Worm (Caenorhabditis elegans): ENCODE data around the gene sre-21.

sre-21 gene

DNA sequence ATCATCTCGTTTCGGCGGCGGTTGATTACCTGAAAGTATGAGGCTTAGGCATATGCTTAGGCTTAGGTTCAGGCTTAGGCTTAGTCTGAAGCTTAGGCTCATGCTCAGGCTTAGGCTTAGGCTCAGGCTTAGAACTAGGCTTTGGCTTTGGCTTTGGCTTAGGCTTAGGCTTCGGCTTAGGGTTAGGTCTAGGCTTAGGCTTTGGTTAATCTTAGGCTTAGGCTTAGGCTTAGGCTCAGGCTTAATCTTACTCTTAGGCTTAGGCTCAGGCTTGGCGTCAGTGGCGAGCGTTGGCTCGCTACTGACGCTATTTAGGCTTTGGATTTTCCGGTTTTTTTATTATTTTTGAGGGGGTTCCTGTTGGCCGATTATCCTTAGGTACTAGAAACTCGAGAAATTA lies 29.2 kb downstream of the sre-21 start:
- TF ChIP-seq blmp-1 (tag; optimal IDR thresholded peaks at IDR 0.05; ENCODE audit: insufficient read depth), result no peak
- no peak for TF ChIP-seq aly-2 (tag; optimal IDR thresholded peaks at IDR 0.05)
- no peak for TF ChIP-seq lin-11 (tag; optimal IDR thresholded peaks at IDR 0.05)
- no peak for TF ChIP-seq crh-2 (tag; optimal IDR thresholded peaks at IDR 0.05)
- no peak for TF ChIP-seq ztf-11 (tag; optimal IDR thresholded peaks at IDR 0.05)
- TF ChIP-seq ceh-16 (tag; optimal IDR thresholded peaks at IDR 0.05), result no peak
- TF ChIP-seq snpc-4 (tag; optimal IDR thresholded peaks at IDR 0.05), result no peak
- no peak for TF ChIP-seq zag-1 (tag; optimal IDR thresholded peaks at IDR 0.05)
- TF ChIP-seq fos-1 (tag; optimal IDR thresholded peaks at IDR 0.05), result no peak

DNA sequence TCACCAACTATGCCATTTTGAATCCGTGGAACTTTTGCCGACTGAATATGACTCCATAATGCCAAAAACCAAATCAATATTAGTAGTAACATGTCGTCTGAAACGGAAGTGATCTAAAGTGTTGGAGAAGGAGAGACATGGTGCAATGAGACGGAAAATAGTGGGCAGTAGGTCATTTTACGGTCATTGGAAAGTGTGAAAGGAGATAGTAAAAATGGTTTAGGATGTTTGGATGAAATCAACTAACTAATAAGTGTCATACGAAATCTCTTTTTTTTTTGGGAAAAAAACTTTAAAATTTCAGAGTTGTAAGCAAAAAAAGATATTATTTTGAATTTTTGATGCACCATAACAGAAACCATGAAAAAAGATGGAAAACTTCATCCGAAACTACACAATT lies 33.2 kb downstream of the sre-21 start, which contains the start of gene cutl-4:
Gene cutl-4 (minus strand): TSS at position 101 of the 400 bp plus-strand sequence.
- TF ChIP-seq snpc-4 (tag; optimal IDR thresholded peaks at IDR 0.05), result no peak
- TF ChIP-seq gmeb-1 (tag; optimal IDR thresholded peaks at IDR 0.05), result no peak
- no peak for TF ChIP-seq Y55F3AM.14 (GFP tag; optimal IDR thresholded peaks at IDR 0.05)
- no peak for TF ChIP-seq sem-4 (tag; optimal IDR thresholded peaks at IDR 0.05)
- TF ChIP-seq egl-27 (tag; optimal IDR thresholded peaks at IDR 0.05), result no peak
- no peak for TF ChIP-seq zag-1 (tag; optimal IDR thresholded peaks at IDR 0.05)
- TF ChIP-seq peb-1 (tag; optimal IDR thresholded peaks at IDR 0.05), result no peak
- no peak for TF ChIP-seq alr-1 (tag; optimal IDR thresholded peaks at IDR 0.05)
- no peak for TF ChIP-seq blmp-1 (tag; optimal IDR thresholded peaks at IDR 0.05; ENCODE audit: insufficient read depth)
- TF ChIP-seq sma-3 (GFP tag; optimal IDR thresholded peaks at IDR 0.05), result no peak
- no peak for TF ChIP-seq C34F6.9 (tag; optimal IDR thresholded peaks at IDR 0.05)
- no peak for TF ChIP-seq elt-1 (tag; optimal IDR thresholded peaks at IDR 0.05)
- TF ChIP-seq ztf-4 (tag; optimal IDR thresholded peaks at IDR 0.05), result no peak

- TF ChIP-seq snpc-4 (tag; optimal IDR thresholded peaks at IDR 0.05), result no peak
- TF ChIP-seq nhr-237 (tag; optimal IDR thresholded peaks at IDR 0.05), result no peak
- no peak for TF ChIP-seq skn-1 (tag; optimal IDR thresholded peaks at IDR 0.05)
- no peak for TF ChIP-seq unc-55 (GFP tag; optimal IDR thresholded peaks at IDR 0.05)
- TF ChIP-seq ztf-1 (GFP tag; conservative IDR thresholded peaks at IDR 0.05), result no peak
- TF ChIP-seq egl-27 (tag; optimal IDR thresholded peaks at IDR 0.05), result no peak
- TF ChIP-seq nhr-6 (tag; optimal IDR thresholded peaks at IDR 0.05), result no peak
- TF ChIP-seq aly-2 (tag; optimal IDR thresholded peaks at IDR 0.05), result no peak
- no peak for TF ChIP-seq sma-3 (GFP tag; optimal IDR thresholded peaks at IDR 0.05)
- TF ChIP-seq lin-11 (tag; optimal IDR thresholded peaks at IDR 0.05), result no peak
- no peak for TF ChIP-seq nhr-10 (tag; optimal IDR thresholded peaks at IDR 0.05)
- no peak for TF ChIP-seq elt-3 (tag; optimal IDR thresholded peaks at IDR 0.05)
- TF ChIP-seq zag-1 (tag; optimal IDR thresholded peaks at IDR 0.05), result no peak
- no peak for TF ChIP-seq F13H6.1 (tag; optimal IDR thresholded peaks at IDR 0.05)
- no peak for TF ChIP-seq elt-1 (tag; optimal IDR thresholded peaks at IDR 0.05)
- no peak for TF ChIP-seq ceh-82 (tag; optimal IDR thresholded peaks at IDR 0.05)
- no peak for TF ChIP-seq R02D3.7 (tag; optimal IDR thresholded peaks at IDR 0.05)
Observed at ce11 chrV:17732516-17732915, 40.5 kb downstream of the sre-21 start, which contains the start of gene twk-42. twk-42 (minus strand) TSS chrV:17732616.

- TF ChIP-seq nhr-129 (tag; optimal IDR thresholded peaks at IDR 0.05), result peak; percentile 8
- TF ChIP-seq mab-5 (tag; optimal IDR thresholded peaks at IDR 0.05), result peak; percentile 37
- TF ChIP-seq sma-9 (GFP tag; optimal IDR thresholded peaks at IDR 0.05), result peak; percentile 23
- no peak for TF ChIP-seq sma-9 (tag; optimal IDR thresholded peaks at IDR 0.05)
- no peak for TF ChIP-seq lin-11 (tag; optimal IDR thresholded peaks at IDR 0.05)
- TF ChIP-seq nhr-10 (tag; optimal IDR thresholded peaks at IDR 0.05), result no peak
Observed at ce11 chrV:17728757-17729156, 44.3 kb downstream of the sre-21 start.

- TF ChIP-seq F13H6.1 (tag; optimal IDR thresholded peaks at IDR 0.05), result no peak
Observed at ce11 chrV:17728336-17728735, 44.7 kb downstream of the sre-21 start.

- no peak for TF ChIP-seq nhr-23 (tag; optimal IDR thresholded peaks at IDR 0.05)
- TF ChIP-seq mab-5 (tag; optimal IDR thresholded peaks at IDR 0.05), result no peak
- TF ChIP-seq nhr-237 (tag; optimal IDR thresholded peaks at IDR 0.05), result no peak
- TF ChIP-seq nhr-77 (tag; optimal IDR thresholded peaks at IDR 0.05), result no peak
Observed at ce11 chrV:17724704-17725103, 48.3 kb downstream of the sre-21 start, which contains the start of gene fat-5. fat-5 (plus strand) TSS chrV:17725004.

Data from whole organism, L2 larva.